Fruit fly (Drosophila melanogaster): Measurements from ENCODE around the gene kmr.

The kmr gene

dm6 chr3R:13683624-13684568 lies 31.1 kb upstream of the kmr start, which contains the start of gene flfl (continued):
- no peak for TF ChIP-seq CG11695 (GFP tag; IDR thresholded peaks at IDR 0.05)
- TF ChIP-seq peb (GFP tag; IDR thresholded peaks at IDR 0.05): no peak
- no peak for TF ChIP-seq CG4404 (GFP tag; IDR thresholded peaks at IDR 0.05)
- TF ChIP-seq CG3726 (GFP tag; IDR thresholded peaks at IDR 0.05): no peak
- no peak for TF ChIP-seq Xbp1 (GFP tag; optimal IDR thresholded peaks at IDR 0.05)
- TF ChIP-seq chif (GFP tag; optimal IDR thresholded peaks at IDR 0.05): no peak
- no peak for TF ChIP-seq Mes4 (GFP tag; optimal IDR thresholded peaks at IDR 0.05)
- TF ChIP-seq CG9876 (GFP tag; optimal IDR thresholded peaks at IDR 0.05): no peak
- peak; percentile 72 for TF ChIP-seq YL-1 (GFP tag; optimal IDR thresholded peaks at IDR 0.05)
- TF ChIP-seq CG30431 (GFP tag; optimal IDR thresholded peaks at IDR 0.05): no peak
- TF ChIP-seq CG9609 (GFP tag; optimal IDR thresholded peaks at IDR 0.05): no peak
- TF ChIP-seq MBD-R2 (GFP tag; IDR thresholded peaks at IDR 0.05): no peak
- TF ChIP-seq ems (GFP tag; optimal IDR thresholded peaks at IDR 0.05): no peak
- no peak for TF ChIP-seq CG1024 (GFP tag; IDR thresholded peaks at IDR 0.05)
- peak; percentile 6 for TF ChIP-seq btn (GFP tag; optimal IDR thresholded peaks at IDR 0.05)
- no peak for TF ChIP-seq CG13123 (GFP tag; optimal IDR thresholded peaks at IDR 0.05)
- TF ChIP-seq CG31441 (GFP tag; IDR thresholded peaks at IDR 0.05): no peak
- TF ChIP-seq oc (tag; optimal IDR thresholded peaks at IDR 0.05): no peak
- no peak for TF ChIP-seq tap (tag; optimal IDR thresholded peaks at IDR 0.05)
- TF ChIP-seq CG14860 (GFP tag; IDR thresholded peaks at IDR 0.05; ENCODE audit: partially characterized antibody): no peak
- TF ChIP-seq Hmr (GFP tag; optimal IDR thresholded peaks at IDR 0.05): peak; percentile 52
- no peak for TF ChIP-seq CG11723 (GFP tag; optimal IDR thresholded peaks at IDR 0.05)
- peak; percentile 100 for TF ChIP-seq her (GFP tag; optimal IDR thresholded peaks at IDR 0.05)
- no peak for TF ChIP-seq en (GFP tag; optimal IDR thresholded peaks at IDR 0.05)
- no peak for TF ChIP-seq CG3407 (GFP tag; optimal IDR thresholded peaks at IDR 0.05)
- TF ChIP-seq gro (GFP tag; optimal IDR thresholded peaks at IDR 0.05): no peak
- TF ChIP-seq CkIIα-i1 (GFP tag; IDR thresholded peaks at IDR 0.05): no peak
- no peak for TF ChIP-seq odd (GFP tag; optimal IDR thresholded peaks at IDR 0.05)
- TF ChIP-seq CG14014 (GFP tag; IDR thresholded peaks at IDR 0.05): no peak
- no peak for TF ChIP-seq bbx (GFP tag; IDR thresholded peaks at IDR 0.05; ENCODE audit: partially characterized antibody)
- TF ChIP-seq wek (GFP tag; optimal IDR thresholded peaks at IDR 0.05): no peak
- TF ChIP-seq Dad (GFP tag; optimal IDR thresholded peaks at IDR 0.05): no peak
- TF ChIP-seq CG12155 (GFP tag; optimal IDR thresholded peaks at IDR 0.05): peak; percentile 18
- TF ChIP-seq disco-r (GFP tag; optimal IDR thresholded peaks at IDR 0.05): no peak
- no peak for TF ChIP-seq CG11696 (GFP tag; IDR thresholded peaks at IDR 0.05)
- TF ChIP-seq Stat92E (GFP tag; optimal IDR thresholded peaks at IDR 0.05): no peak
- peak; percentile 23 for TF ChIP-seq NfI (GFP tag; optimal IDR thresholded peaks at IDR 0.05)
- no peak for TF ChIP-seq CG4707 (GFP tag; optimal IDR thresholded peaks at IDR 0.05)
- TF ChIP-seq pzg (GFP tag; optimal IDR thresholded peaks at IDR 0.05): peak; percentile 91
- TF ChIP-seq CG18599 (GFP tag; optimal IDR thresholded peaks at IDR 0.05): no peak
- no peak for TF ChIP-seq CG6254 (GFP tag; optimal IDR thresholded peaks at IDR 0.05)
- no peak for TF ChIP-seq Neu2 (GFP tag; optimal IDR thresholded peaks at IDR 0.05; ENCODE audit: borderline replicate concordance)
- no peak for TF ChIP-seq Asciz (GFP tag; optimal IDR thresholded peaks at IDR 0.05)
- TF ChIP-seq trh (GFP tag; optimal IDR thresholded peaks at IDR 0.05): no peak
- no peak for TF ChIP-seq CG6854 (GFP tag; optimal IDR thresholded peaks at IDR 0.05)
- no peak for TF ChIP-seq Hey (tag; optimal IDR thresholded peaks at IDR 0.05)
- no peak for TF ChIP-seq CG10366 (GFP tag; IDR thresholded peaks at IDR 0.05)
- peak in 1 of 2 experiments; percentile 26 for TF ChIP-seq Hr51 (GFP tag; optimal IDR thresholded peaks at IDR 0.05)
- peak; percentile 6 to 26 for TF ChIP-seq dpn (GFP tag; optimal IDR thresholded peaks at IDR 0.05)
